Worm (Caenorhabditis elegans) whole organism, late embryonic: Measurements from ENCODE around the gene F55A11.6.

Source experiments
- ahr-1 ChIP-seq: sonication (generic microtip); optimal IDR thresholded peaks from 2 replicates; lab custom pipeline; 2016; ENCODE audit warnings: missing genetic modification characterization, missing compliant biosample characterization
- ceh-22 ChIP-seq: sonication (generic microtip); optimal IDR thresholded peaks from 2 replicates; lab custom pipeline; 2017; ENCODE audit warnings: missing biosample characterization, missing genetic modification characterization
- ceh-48 ChIP-seq: sonication (generic microtip); optimal IDR thresholded peaks from 2 replicates; lab custom pipeline; 2016; ENCODE audit warnings: missing genetic modification characterization, inconsistent platforms, missing compliant biosample characterization
- ceh-9 ChIP-seq: sonication (generic microtip); optimal IDR thresholded peaks from 2 replicates; lab custom pipeline; 2016; ENCODE audit warnings: mild to moderate bottlenecking, missing genetic modification characterization, inconsistent platforms, missing compliant biosample characterization
- dmd-4 ChIP-seq: sonication (generic microtip); optimal IDR thresholded peaks from 2 replicates; lab custom pipeline; 2016; ENCODE audit warnings: borderline replicate concordance, missing genetic modification characterization, missing compliant biosample characterization
- ets-4 ChIP-seq: sonication (generic microtip); optimal IDR thresholded peaks from 2 replicates; lab custom pipeline; 2016; ENCODE audit warnings: missing genetic modification characterization, missing compliant biosample characterization
- fkh-10 ChIP-seq: fragments of 150-350 bp; optimal IDR thresholded peaks from 2 replicates; lab custom pipeline; 2014; ENCODE audit warnings: missing biosample characterization, missing genetic modification reagents, missing genetic modification characterization
- hlh-6 ChIP-seq: sonication (generic microtip); optimal IDR thresholded peaks from 2 replicates; lab custom pipeline; 2016; ENCODE audit warnings: missing genotype, missing genetic modification characterization, missing compliant biosample characterization
- lim-6 ChIP-seq: sonication (generic microtip); optimal IDR thresholded peaks from 2 replicates; lab custom pipeline; 2016; ENCODE audit warnings: missing genetic modification characterization, missing compliant biosample characterization
- madf-2 ChIP-seq: sonication (generic microtip); optimal IDR thresholded peaks from 2 replicates; lab custom pipeline; 2017; ENCODE audit warnings: missing genetic modification characterization, missing compliant biosample characterization
- nfya-1 ChIP-seq: sonication (generic microtip); optimal IDR thresholded peaks from 2 replicates; lab custom pipeline; 2017; ENCODE audit warnings: missing genetic modification characterization, mild to moderate bottlenecking, missing compliant biosample characterization, antibody characterized with exemption, moderate library complexity
- nhr-11 ChIP-seq: fragments of 150-350 bp; optimal IDR thresholded peaks from 2 replicates; lab custom pipeline; 2014; ENCODE audit warnings: missing biosample characterization, missing genetic modification characterization
- pha-2 ChIP-seq: sonication (generic microtip); optimal IDR thresholded peaks from 2 replicates; lab custom pipeline; 2017; ENCODE audit warnings: mild to moderate bottlenecking, missing genetic modification characterization, missing compliant biosample characterization
- sdc-2 ChIP-seq: sonication (generic microtip); optimal IDR thresholded peaks from 2 replicates; lab custom pipeline; 2016; ENCODE audit warnings: missing genotype, missing genetic modification characterization, missing compliant biosample characterization
- tbx-2 ChIP-seq: sonication (generic microtip); optimal IDR thresholded peaks from 2 replicates; lab custom pipeline; 2016; ENCODE audit warnings: missing genetic modification characterization, missing compliant biosample characterization
- ttx-3 ChIP-seq: sonication (generic microtip); optimal IDR thresholded peaks from 2 replicates; lab custom pipeline; 2016; ENCODE audit warnings: missing genetic modification reagents, missing genetic modification characterization, missing compliant biosample characterization
- unc-86 ChIP-seq: sonication (generic microtip); optimal IDR thresholded peaks from 2 replicates; lab custom pipeline; 2016; ENCODE audit warnings: missing genetic modification characterization, missing compliant biosample characterization

Gene F55A11.6

DNA sequence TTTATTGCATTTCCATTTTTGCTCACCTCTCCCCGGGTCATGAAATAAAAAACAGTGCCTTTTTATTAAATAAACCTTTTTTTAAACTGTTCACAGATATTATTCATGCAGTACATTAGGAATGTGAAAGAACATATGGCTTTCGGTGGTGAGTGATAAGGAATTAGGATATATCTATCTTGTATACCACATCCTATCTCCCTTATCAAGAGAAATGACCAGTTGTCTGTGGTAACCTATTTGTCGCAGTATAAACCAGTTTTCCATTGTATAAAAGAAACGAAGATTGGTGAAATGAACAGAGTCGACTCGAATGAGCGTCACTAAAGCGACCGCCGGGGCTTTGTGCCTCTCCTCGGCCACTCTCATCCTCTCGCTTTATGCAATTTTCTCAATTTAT lies 52.6 kb downstream of the F55A11.6 start, which contains the start of gene col-158:
Gene col-158, plus strand, starts transcription at position 301 of the 400 bp plus-strand sequence.
- TF ChIP-seq ceh-22 (tag; lab: Kevin White, UChicago) (no peak), fkh-10 (GFP tag; lab: Kevin White, UChicago) (no peak), sdc-2 (tag; lab: Kevin White, UChicago) (no peak), ceh-9 (no peak), hlh-6 (tag; lab: Kevin White, UChicago) (no peak), ets-4 (tag; lab: Kevin White, UChicago) (no peak), unc-86 (tag; lab: Kevin White, UChicago) (no peak), ahr-1 (tag; lab: Kevin White, UChicago) (no peak), nfya-1 (tag; lab: Kevin White, UChicago) (no peak), nhr-11 (tag; lab: Kevin White, UChicago) (no peak), ceh-48 (tag; lab: Kevin White, UChicago) (no peak), pha-2 (tag; lab: Kevin White, UChicago) (no peak), ttx-3 (tag; lab: Kevin White, UChicago) (no peak), dmd-4 (tag; lab: Kevin White, UChicago) (no peak), madf-2 (tag; lab: Kevin White, UChicago) (no peak), tbx-2 (tag; lab: Kevin White, UChicago) (no peak), lim-6 (tag; lab: Kevin White, UChicago) (no peak)
